Fruit fly (Drosophila melanogaster) whole organism, embryonic: Measurements from ENCODE around the gene CG31809.

Source experiments
- CG1024 ChIP-seq: fragments of 200-800 bp; sonication (Bioruptor generic); IDR thresholded peaks from 2 replicates; pipeline ENCODE4 v1.3.6; 2022; ENCODE audit warnings: missing biosample characterization, missing genetic modification characterization
- CG10565 ChIP-seq: fragments of 200-800 bp; sonication (Bioruptor generic); optimal IDR thresholded peaks from 3 replicates; lab custom pipeline; 2016; ENCODE audit warnings: missing biosample characterization, mild to moderate bottlenecking, missing genetic modification characterization
- CG10979 ChIP-seq: fragments of 200-800 bp; sonication (Bioruptor generic); optimal IDR thresholded peaks from 2 replicates; lab custom pipeline; 2018; ENCODE audit warnings: missing biosample characterization, mild to moderate bottlenecking, missing genetic modification characterization, moderate library complexity
- CG11093 ChIP-seq: fragments of 200-800 bp; sonication (Bioruptor generic); IDR thresholded peaks from 3 replicates; pipeline ENCODE4 v1.3.6; 2022; ENCODE audit warnings: missing biosample characterization, missing genetic modification characterization
- CG11456 ChIP-seq: fragments of 200-800 bp; sonication (Bioruptor generic); IDR thresholded peaks from 3 replicates; pipeline ENCODE4 v1.3.6; 2022; ENCODE audit warnings: missing biosample characterization, missing genetic modification characterization
- CG12299 ChIP-seq: fragments of 200-800 bp; sonication (Bioruptor generic); optimal IDR thresholded peaks from 2 replicates; lab custom pipeline; 2018; ENCODE audit warnings: missing biosample characterization, mild to moderate bottlenecking, missing genetic modification characterization
- CG13123 ChIP-seq: fragments of 200-800 bp; sonication (Bioruptor generic); optimal IDR thresholded peaks from 2 replicates; lab custom pipeline; 2016; ENCODE audit warnings: missing biosample characterization, missing genetic modification characterization
- CG17568 ChIP-seq: fragments of 200-800 bp; sonication (Bioruptor generic); optimal IDR thresholded peaks from 2 replicates; lab custom pipeline; 2018; ENCODE audit warnings: missing biosample characterization, mild to moderate bottlenecking, missing genetic modification characterization, moderate library complexity
- CG17829 ChIP-seq: fragments of 200-800 bp; optimal IDR thresholded peaks from 2 replicates; lab custom pipeline; 2019; ENCODE audit warnings: missing biosample characterization, mild to moderate bottlenecking, missing genetic modification characterization, moderate library complexity
- CG18262 ChIP-seq: fragments of 200-800 bp; optimal IDR thresholded peaks from 3 replicates; lab custom pipeline; 2019; ENCODE audit warnings: missing biosample characterization, mild to moderate bottlenecking, missing genetic modification characterization, moderate library complexity
- CG1832 ChIP-seq: fragments of 200-800 bp; sonication (Bioruptor generic); optimal IDR thresholded peaks from 2 replicates; lab custom pipeline; 2017; ENCODE audit warnings: missing biosample characterization, mild to moderate bottlenecking, missing genetic modification characterization, inconsistent platforms
- CG2199 ChIP-seq: fragments of 200-800 bp; sonication (Bioruptor generic); IDR thresholded peaks from 3 replicates; pipeline ENCODE4 v1.3.6; 2022; ENCODE audit warnings: missing biosample characterization, missing genetic modification characterization
- CG2712 ChIP-seq: fragments of 200-800 bp; optimal IDR thresholded peaks from 3 replicates; lab custom pipeline; 2019; ENCODE audit warnings: missing biosample characterization, mild to moderate bottlenecking, missing genetic modification characterization, moderate library complexity
- CG33557 ChIP-seq: fragments of 200-800 bp; sonication (Bioruptor generic); optimal IDR thresholded peaks from 2 replicates; lab custom pipeline; 2019; ENCODE audit warnings: missing biosample characterization, mild to moderate bottlenecking, missing genetic modification characterization, moderate library complexity
- CG4360 ChIP-seq: fragments of 200-800 bp; sonication (Bioruptor generic); IDR thresholded peaks from 2 replicates; pipeline ENCODE4 v1.3.6; 2022; ENCODE audit warnings: missing biosample characterization, missing genetic modification characterization
- CG4707 ChIP-seq: fragments of 200-800 bp; sonication (Bioruptor generic); optimal IDR thresholded peaks from 2 replicates; lab custom pipeline; 2018; ENCODE audit warnings: missing biosample characterization, mild to moderate bottlenecking, missing genetic modification characterization, moderate library complexity
- CG5180 ChIP-seq: fragments of 200-800 bp; sonication (Bioruptor generic); optimal IDR thresholded peaks from 3 replicates; lab custom pipeline; 2017; ENCODE audit warnings: missing biosample characterization, missing genetic modification characterization, mild to moderate bottlenecking, moderate library complexity, missing genetic modification reagents
- CG5245 ChIP-seq: fragments of 200-800 bp; sonication (Bioruptor generic); optimal IDR thresholded peaks from 3 replicates; lab custom pipeline; 2016; ENCODE audit warnings: missing biosample characterization, missing genetic modification characterization
- CG5953 ChIP-seq: fragments of 200-800 bp; sonication (Bioruptor generic); IDR thresholded peaks from 2 replicates; pipeline ENCODE4 v1.3.6; 2022; ENCODE audit warnings: missing biosample characterization, missing genetic modification characterization
- CG6272 ChIP-seq: fragments of 200-800 bp; sonication (Bioruptor generic); IDR thresholded peaks from 2 replicates; pipeline ENCODE4 v1.3.6; 2022; ENCODE audit warnings: missing biosample characterization, missing genetic modification characterization
- CG6765 ChIP-seq: fragments of 200-800 bp; sonication (Bioruptor generic); optimal IDR thresholded peaks from 3 replicates; lab custom pipeline; 2017; ENCODE audit warnings: missing biosample characterization, mild to moderate bottlenecking, missing genetic modification characterization
- CG9932 ChIP-seq: fragments of 200-800 bp; sonication (Bioruptor generic); IDR thresholded peaks from 2 replicates; pipeline ENCODE4 v1.3.6; 2022; ENCODE audit warnings: missing biosample characterization, missing genetic modification characterization
- Dll ChIP-seq: fragments of 200-800 bp; sonication (Bioruptor generic); IDR thresholded peaks from 4 replicates; pipeline ENCODE4 v1.3.6; 2022; ENCODE audit warnings: missing biosample characterization, missing genetic modification characterization; ENCODE audit not compliant: partially characterized antibody
- ERR ChIP-seq: fragments of 200-800 bp; sonication (Bioruptor generic); optimal IDR thresholded peaks from 2 replicates; lab custom pipeline; 2016; ENCODE audit warnings: missing biosample characterization, missing genetic modification characterization
- Jarid2 ChIP-seq: fragments of 200-800 bp; sonication (Bioruptor generic); optimal IDR thresholded peaks from 3 replicates; lab custom pipeline; 2017; ENCODE audit warnings: mild to moderate bottlenecking, missing biosample characterization, missing genetic modification reagents, missing genetic modification characterization
- MESR4 ChIP-seq: fragments of 200-800 bp; sonication (Bioruptor generic); optimal IDR thresholded peaks from 2 replicates; lab custom pipeline; 2018; ENCODE audit warnings: missing biosample characterization, mild to moderate bottlenecking, missing genetic modification characterization, moderate library complexity
- Mes4 ChIP-seq: fragments of 200-800 bp; sonication (Bioruptor generic); optimal IDR thresholded peaks from 2 replicates; lab custom pipeline; 2016; ENCODE audit warnings: missing biosample characterization, missing genetic modification characterization
- Optix ChIP-seq: fragments of 200-800 bp; sonication (Bioruptor generic); IDR thresholded peaks from 3 replicates; pipeline ENCODE4 v1.3.6; 2022; ENCODE audit warnings: missing biosample characterization, missing genetic modification characterization
- PHDP ChIP-seq: fragments of 200-800 bp; sonication (Bioruptor generic); optimal IDR thresholded peaks from 3 replicates; lab custom pipeline; 2018; ENCODE audit warnings: missing biosample characterization, mild to moderate bottlenecking, missing genetic modification characterization, moderate library complexity
- Rfx ChIP-seq: fragments of 200-800 bp; sonication (Bioruptor generic); IDR thresholded peaks from 2 replicates; pipeline ENCODE4 v1.3.6; 2022; ENCODE audit warnings: missing biosample characterization, missing genetic modification characterization
- Rx ChIP-seq: fragments of 200-800 bp; sonication (Bioruptor generic); IDR thresholded peaks from 2 replicates; pipeline ENCODE4 v1.3.6; 2022; ENCODE audit warnings: missing biosample characterization, missing genetic modification characterization
- TFAM ChIP-seq: fragments of 200-800 bp; sonication (Bioruptor generic); optimal IDR thresholded peaks from 2 replicates; lab custom pipeline; 2017; ENCODE audit warnings: missing biosample characterization, missing genetic modification characterization, inconsistent platforms
- bowl ChIP-seq: fragments of 200-800 bp; sonication (Bioruptor generic); IDR thresholded peaks from 2 replicates; pipeline ENCODE4 v1.3.6; 2022; ENCODE audit warnings: missing biosample characterization, missing genetic modification characterization
- cato ChIP-seq: fragments of 200-800 bp; sonication (Bioruptor generic); optimal IDR thresholded peaks from 2 replicates; lab custom pipeline; 2016; ENCODE audit warnings: missing biosample characterization, missing genetic modification characterization, borderline replicate concordance
- da ChIP-seq: fragments of 200-800 bp; sonication (Bioruptor generic); optimal IDR thresholded peaks from 2 replicates; lab custom pipeline; 2016; ENCODE audit warnings: missing biosample characterization, missing genetic modification characterization
- grau ChIP-seq: fragments of 200-800 bp; optimal IDR thresholded peaks from 3 replicates; lab custom pipeline; 2019; ENCODE audit warnings: missing biosample characterization, mild to moderate bottlenecking, missing genetic modification characterization, moderate library complexity
- klu ChIP-seq: fragments of 200-800 bp; sonication (Bioruptor generic); IDR thresholded peaks from 2 replicates; pipeline ENCODE4 v1.3.6; 2022; ENCODE audit warnings: missing biosample characterization, missing genetic modification characterization
- lola ChIP-seq, 3 experiments: fragments of >200 bp in 2 of 3; fragments of 200-800 bp in 1 of 3; sonication (Bioruptor generic) in 1 of 3; optimal IDR thresholded peaks; 2 replicates each; lab custom pipeline; 2017 to 2019; ENCODE audit warnings: missing biosample characterization in 3 of 3, missing genetic modification characterization in 3 of 3, mild to moderate bottlenecking in 1 of 3, moderate library complexity in 1 of 3
- mirr ChIP-seq: fragments of 200-800 bp; sonication (Bioruptor generic); optimal IDR thresholded peaks from 3 replicates; lab custom pipeline; 2018; ENCODE audit warnings: missing biosample characterization, mild to moderate bottlenecking, missing genetic modification characterization
- p53 ChIP-seq: fragments of 200-800 bp; sonication (Bioruptor generic); optimal IDR thresholded peaks from 2 replicates; lab custom pipeline; 2016; ENCODE audit warnings: missing biosample characterization, missing genetic modification characterization
- prd ChIP-seq, 3 experiments: fragments of >200 bp in 2 of 3; fragments of 200-800 bp in 1 of 3; sonication (Bioruptor generic) in 1 of 3; optimal IDR thresholded peaks in 2 of 3; IDR thresholded peaks in 1 of 3; 2 replicates in 2 of 3; 3 replicates in 1 of 3; pipeline versions ENCODE4 v1.3.6 to Lab custom; 2017 to 2022; ENCODE audit warnings: missing biosample characterization in 1 of 3, missing genetic modification characterization in 1 of 3
- pum ChIP-seq: fragments of 200-800 bp; sonication (Bioruptor generic); optimal IDR thresholded peaks from 2 replicates; lab custom pipeline; 2016; ENCODE audit warnings: missing biosample characterization, missing genetic modification characterization
- sd ChIP-seq: fragments of 200-800 bp; sonication (Bioruptor generic); optimal IDR thresholded peaks from 3 replicates; lab custom pipeline; 2018; ENCODE audit warnings: missing biosample characterization, mild to moderate bottlenecking, missing genetic modification characterization, moderate library complexity
- sisA ChIP-seq: fragments of 200-800 bp; sonication (Bioruptor generic); IDR thresholded peaks from 2 replicates; pipeline ENCODE4 v1.3.6; 2022; ENCODE audit warnings: missing biosample characterization, missing genetic modification characterization
- slbo ChIP-seq: fragments of 200-800 bp; sonication (Bioruptor generic); IDR thresholded peaks from 2 replicates; pipeline ENCODE4 v1.3.6; 2022; ENCODE audit warnings: missing biosample characterization, missing genetic modification characterization
- slou ChIP-seq: fragments of 200-800 bp; sonication (Bioruptor generic); optimal IDR thresholded peaks from 3 replicates; lab custom pipeline; 2016; ENCODE audit warnings: missing biosample characterization, missing genetic modification characterization
- sob ChIP-seq: fragments of 200-800 bp; sonication (Bioruptor generic); IDR thresholded peaks from 2 replicates; pipeline ENCODE4 v1.3.6; 2022; ENCODE audit warnings: missing biosample characterization, missing genetic modification characterization
- tio ChIP-seq: fragments of 200-800 bp; sonication (Bioruptor generic); optimal IDR thresholded peaks from 2 replicates; lab custom pipeline; 2017; ENCODE audit warnings: missing biosample characterization, missing genetic modification characterization, inconsistent platforms
- twi ChIP-seq: fragments of 200-800 bp; optimal IDR thresholded peaks from 2 replicates; lab custom pipeline; 2019; ENCODE audit warnings: missing biosample characterization, mild to moderate bottlenecking, missing genetic modification characterization, moderate library complexity
- unpg ChIP-seq: fragments of 200-800 bp; sonication (Bioruptor generic); optimal IDR thresholded peaks from 3 replicates; lab custom pipeline; 2018; ENCODE audit warnings: missing biosample characterization, mild to moderate bottlenecking, missing genetic modification characterization, moderate library complexity

The CG31809 gene

dm6 chr2L:16818335-16818973 lies 40.1 kb downstream of the CG31809 start (continued):
- TF ChIP-seq CG10565 (GFP tag; lab: Kevin White, UChicago): no peak
- TF ChIP-seq grau (tag; lab: Kevin White, UChicago): no peak
- no peak for TF ChIP-seq CG4360 (GFP tag; lab: Robert Waterston, UW)
- no peak for TF ChIP-seq CG17568 (GFP tag; lab: Kevin White, UChicago)
- TF ChIP-seq lola (GFP tag; optimal IDR thresholded peaks at IDR 0.05; lab: Kevin White, UChicago): peak in 1 of 3 experiments; percentile 56
- no peak for TF ChIP-seq Rx (GFP tag; lab: Robert Waterston, UW)
- peak; percentile 20 for TF ChIP-seq Jarid2 (GFP tag; lab: Kevin White, UChicago)
- TF ChIP-seq ERR (GFP tag; lab: Kevin White, UChicago): no peak
- no peak for TF ChIP-seq Rfx
- no peak for TF ChIP-seq CG12299 (tag; lab: Kevin White, UChicago)
- peak; percentile 6; the same call in 1 of the 3 replicates for TF ChIP-seq CG2199 (GFP tag; lab: Robert Waterston, UW)
- peak; percentile 62 for TF ChIP-seq CG10979 (tag; lab: Kevin White, UChicago)
- peak; percentile 61 for TF ChIP-seq CG2712 (tag; lab: Kevin White, UChicago)
- TF ChIP-seq CG18262: peak; percentile 75
- no peak for TF ChIP-seq sob (GFP tag; lab: Robert Waterston, UW)
- no peak for TF ChIP-seq CG1024
- no peak for TF ChIP-seq CG6272 (GFP tag; lab: Robert Waterston, UW)
- no peak for TF ChIP-seq Optix (GFP tag; lab: Robert Waterston, UW)
- no peak for TF ChIP-seq CG5245 (GFP tag; lab: Kevin White, UChicago)
- no peak for TF ChIP-seq slbo (GFP tag; lab: Robert Waterston, UW)
- TF ChIP-seq bowl (GFP tag; lab: Robert Waterston, UW): no peak
- TF ChIP-seq MESR4 (GFP tag; lab: Kevin White, UChicago): no peak
- peak; percentile 52 for TF ChIP-seq unpg (GFP tag; lab: Kevin White, UChicago)
- TF ChIP-seq TFAM (GFP tag; lab: Kevin White, UChicago): no peak
- no peak for TF ChIP-seq CG9932
- no peak for TF ChIP-seq tio (GFP tag; lab: Kevin White, UChicago)
- TF ChIP-seq CG6765: no peak
- TF ChIP-seq sisA (GFP tag; lab: Robert Waterston, UW): 0 out of 2 replicates have a peak, but pooled peaks have one; percentile 25
- TF ChIP-seq Mes4 (GFP tag; lab: Kevin White, UChicago): no peak
- TF ChIP-seq CG11093 (GFP tag; lab: Robert Waterston, UW): no peak
- TF ChIP-seq pum (GFP tag; lab: Kevin White, UChicago): no peak
- TF ChIP-seq klu (GFP tag; lab: Robert Waterston, UW): no peak
- no peak for TF ChIP-seq CG11456 (GFP tag; lab: Robert Waterston, UW)
- peak; percentile 43 for TF ChIP-seq CG17829
- TF ChIP-seq twi: no peak
- TF ChIP-seq da: no peak
- TF ChIP-seq CG5180 (GFP tag; lab: Kevin White, UChicago): peak; percentile 19
- no peak for TF ChIP-seq slou
- TF ChIP-seq CG1832 (GFP tag; lab: Kevin White, UChicago): no peak
- TF ChIP-seq CG5953 (GFP tag; lab: Robert Waterston, UW): no peak
- no peak for TF ChIP-seq prd (optimal IDR thresholded peaks at IDR 0.05; lab: Kevin White, UChicago)
- no peak for TF ChIP-seq prd (GFP tag; IDR thresholded peaks at IDR 0.05; lab: Robert Waterston, UW)
- no peak for TF ChIP-seq CG33557 (GFP tag; lab: Kevin White, UChicago)
- no peak for TF ChIP-seq sd (tag; lab: Kevin White, UChicago)
- TF ChIP-seq CG4707: peak; percentile 1
- TF ChIP-seq mirr: no peak
- TF ChIP-seq cato (GFP tag; lab: Kevin White, UChicago): no peak
- peak; percentile 21 for TF ChIP-seq PHDP
- TF ChIP-seq CG13123 (GFP tag; lab: Kevin White, UChicago): no peak
- no peak for TF ChIP-seq Dll (GFP tag; lab: Robert Waterston, UW)
- TF ChIP-seq p53 (GFP tag; lab: Kevin White, UChicago): no peak
